Worm (Caenorhabditis elegans) whole organism, L3 larva: ENCODE results near the gene dct-6.

Source experiments
- R02D3.7 ChIP-seq: fragments of 150-350 bp; optimal IDR thresholded peaks from 2 replicates; lab custom pipeline; 2014; ENCODE audit warnings: missing biosample characterization, missing genetic modification characterization
- ZK546.5 ChIP-seq: sonication (generic microtip); optimal IDR thresholded peaks from 2 replicates; lab custom pipeline; 2017; ENCODE audit warnings: missing biosample characterization, missing genetic modification characterization
- ama-1 ChIP-seq: fragments of 150-350 bp; optimal IDR thresholded peaks from 2 replicates; lab custom pipeline; 2018
- ceh-28 ChIP-seq: fragments of 150-350 bp; optimal IDR thresholded peaks from 2 replicates; lab custom pipeline; 2014; ENCODE audit warnings: missing biosample characterization, missing genetic modification reagents, missing genetic modification characterization
- ceh-82 ChIP-seq: fragments of 150-350 bp; optimal IDR thresholded peaks from 2 replicates; lab custom pipeline; 2014; ENCODE audit warnings: missing biosample characterization, missing genetic modification characterization
- ceh-9 ChIP-seq: sonication (generic microtip); optimal IDR thresholded peaks from 2 replicates; lab custom pipeline; 2018; ENCODE audit warnings: missing biosample characterization, missing genetic modification characterization
- daf-12 ChIP-seq: fragments of 150-350 bp; optimal IDR thresholded peaks from 2 replicates; lab custom pipeline; 2014; ENCODE audit warnings: missing biosample characterization, missing genetic modification reagents, missing genetic modification characterization
- egl-27 ChIP-seq: sonication (generic microtip); optimal IDR thresholded peaks from 4 replicates; lab custom pipeline; 2017; ENCODE audit warnings: missing biosample characterization, missing genetic modification reagents, missing genetic modification characterization
- elt-2 ChIP-seq: sonication (generic microtip); optimal IDR thresholded peaks from 2 replicates; lab custom pipeline; 2016; ENCODE audit warnings: missing genetic modification reagents, mild to moderate bottlenecking, missing genetic modification characterization, missing compliant biosample characterization
- elt-3 ChIP-seq, 3 experiments: fragments of 150-350 bp in 1 of 3; sonication (generic microtip) in 2 of 3; optimal IDR thresholded peaks; 2 replicates in 2 of 3; 4 replicates in 1 of 3; lab custom pipeline; 2014 to 2017; ENCODE audit warnings: missing biosample characterization in 3 of 3, missing genetic modification characterization in 3 of 3
- eor-1 ChIP-seq, 2 experiments: fragments of 150-350 bp; optimal IDR thresholded peaks; 2 replicates each; lab custom pipeline; 2014 to 2018; ENCODE audit warnings: missing biosample characterization in 2 of 2, missing genetic modification characterization in 2 of 2
- fkh-10 ChIP-seq: sonication (generic microtip); optimal IDR thresholded peaks from 2 replicates; lab custom pipeline; 2017; ENCODE audit warnings: missing biosample characterization, missing genetic modification reagents, missing genetic modification characterization
- fkh-2 ChIP-seq: fragments of 150-350 bp; optimal IDR thresholded peaks from 2 replicates; lab custom pipeline; 2014; ENCODE audit warnings: missing biosample characterization, missing genetic modification reagents, missing genetic modification characterization
- fos-1 ChIP-seq: fragments of 150-350 bp; optimal IDR thresholded peaks from 2 replicates; lab custom pipeline; 2014; ENCODE audit warnings: missing biosample characterization, missing genetic modification characterization
- hmg-11 ChIP-seq: sonication (generic microtip); optimal IDR thresholded peaks from 2 replicates; lab custom pipeline; 2016; ENCODE audit warnings: missing genetic modification characterization, missing compliant biosample characterization
- lin-15B ChIP-seq: fragments of 150-350 bp; optimal IDR thresholded peaks from 2 replicates; lab custom pipeline; 2014; ENCODE audit warnings: missing biosample characterization, missing genetic modification characterization
- lin-39 ChIP-seq: fragments of 150-350 bp; optimal IDR thresholded peaks from 2 replicates; lab custom pipeline; 2018; ENCODE audit warnings: missing biosample characterization, missing genetic modification reagents, missing genetic modification characterization
- lsy-12 ChIP-seq: sonication (generic microtip); optimal IDR thresholded peaks from 2 replicates; lab custom pipeline; 2016; ENCODE audit warnings: mild to moderate bottlenecking, missing genetic modification characterization, missing compliant biosample characterization
- mdl-1 ChIP-seq: fragments of 150-350 bp; optimal IDR thresholded peaks from 2 replicates; lab custom pipeline; 2014; ENCODE audit warnings: missing biosample characterization, missing genetic modification characterization
- mml-1 ChIP-seq: fragments of 150-350 bp; sonication (generic microtip); optimal IDR thresholded peaks from 3 replicates; lab custom pipeline; 2014; ENCODE audit warnings: missing biosample characterization, missing genetic modification characterization
- nfya-1 ChIP-seq: sonication (generic microtip); optimal IDR thresholded peaks from 2 replicates; lab custom pipeline; 2017; ENCODE audit warnings: missing genetic modification characterization, mild to moderate bottlenecking, missing compliant biosample characterization, antibody characterized with exemption, moderate library complexity; ENCODE audit not compliant: insufficient read depth
- nhr-11 ChIP-seq: fragments of 150-350 bp; optimal IDR thresholded peaks from 2 replicates; lab custom pipeline; 2014; ENCODE audit warnings: missing biosample characterization, missing genetic modification characterization
- nhr-12 ChIP-seq: fragments of 150-350 bp; optimal IDR thresholded peaks from 2 replicates; lab custom pipeline; 2014; ENCODE audit warnings: missing biosample characterization, missing genetic modification characterization
- nhr-23 ChIP-seq: fragments of 150-350 bp; optimal IDR thresholded peaks from 2 replicates; lab custom pipeline; 2014; ENCODE audit warnings: missing biosample characterization, missing genetic modification reagents, missing genetic modification characterization
- nhr-237 ChIP-seq: fragments of 150-350 bp; optimal IDR thresholded peaks from 2 replicates; lab custom pipeline; 2014; ENCODE audit warnings: missing biosample characterization, missing genetic modification characterization
- nhr-25 ChIP-seq: sonication (generic microtip); optimal IDR thresholded peaks from 2 replicates; lab custom pipeline; 2017; ENCODE audit warnings: missing biosample characterization, missing genetic modification characterization
- nhr-28 ChIP-seq: fragments of 150-350 bp; optimal IDR thresholded peaks from 2 replicates; lab custom pipeline; 2014; ENCODE audit warnings: missing biosample characterization, missing genetic modification characterization
- nhr-43 ChIP-seq: sonication (generic microtip); optimal IDR thresholded peaks from 2 replicates; lab custom pipeline; 2016; ENCODE audit warnings: mild to moderate bottlenecking, missing genetic modification characterization, missing compliant biosample characterization; ENCODE audit not compliant: poor library complexity, severe bottlenecking
- nhr-76 ChIP-seq: fragments of 150-350 bp; sonication (generic microtip); optimal IDR thresholded peaks from 5 replicates; lab custom pipeline; 2014; ENCODE audit warnings: missing biosample characterization, missing genetic modification characterization
- nhr-77 ChIP-seq: fragments of 150-350 bp; optimal IDR thresholded peaks from 2 replicates; lab custom pipeline; 2014; ENCODE audit warnings: missing biosample characterization, missing genetic modification characterization
- pha-4 ChIP-seq: fragments of 150-350 bp; optimal IDR thresholded peaks from 2 replicates; lab custom pipeline; 2014; ENCODE audit warnings: missing biosample characterization, missing genetic modification reagents, missing genetic modification characterization
- pqm-1 ChIP-seq: fragments of 150-350 bp; optimal IDR thresholded peaks from 2 replicates; lab custom pipeline; 2017; ENCODE audit warnings: missing biosample characterization, missing genetic modification characterization, inconsistent platforms
- sea-2 ChIP-seq: fragments of 150-350 bp; sonication (generic microtip); optimal IDR thresholded peaks from 4 replicates; lab custom pipeline; 2014; ENCODE audit warnings: missing biosample characterization, missing genetic modification reagents, missing genetic modification characterization
- skn-1 ChIP-seq: fragments of 150-350 bp; optimal IDR thresholded peaks from 2 replicates; lab custom pipeline; 2014; ENCODE audit warnings: missing biosample characterization, missing genetic modification characterization
- snpc-4 ChIP-seq: fragments of 150-350 bp; optimal IDR thresholded peaks from 2 replicates; lab custom pipeline; 2014; ENCODE audit warnings: missing biosample characterization, missing genetic modification characterization
- tbx-2 ChIP-seq: sonication (generic microtip); optimal IDR thresholded peaks from 2 replicates; lab custom pipeline; 2016; ENCODE audit warnings: mild to moderate bottlenecking, missing genetic modification characterization, missing compliant biosample characterization
- unc-39 ChIP-seq: sonication (generic microtip); optimal IDR thresholded peaks from 4 replicates; lab custom pipeline; 2017; ENCODE audit warnings: missing biosample characterization, missing genetic modification characterization
- unc-62 ChIP-seq: fragments of 150-350 bp; sonication (generic microtip); optimal IDR thresholded peaks from 4 replicates; lab custom pipeline; 2014; ENCODE audit warnings: missing biosample characterization, missing genetic modification reagents, missing genetic modification characterization
- zag-1 ChIP-seq: fragments of 150-350 bp; optimal IDR thresholded peaks from 2 replicates; lab custom pipeline; 2014; ENCODE audit warnings: missing biosample characterization, missing genetic modification characterization
- ztf-11 ChIP-seq: fragments of 150-350 bp; optimal IDR thresholded peaks from 2 replicates; lab custom pipeline; 2014; ENCODE audit warnings: missing biosample characterization, missing genetic modification characterization

Gene dct-6

DNA sequence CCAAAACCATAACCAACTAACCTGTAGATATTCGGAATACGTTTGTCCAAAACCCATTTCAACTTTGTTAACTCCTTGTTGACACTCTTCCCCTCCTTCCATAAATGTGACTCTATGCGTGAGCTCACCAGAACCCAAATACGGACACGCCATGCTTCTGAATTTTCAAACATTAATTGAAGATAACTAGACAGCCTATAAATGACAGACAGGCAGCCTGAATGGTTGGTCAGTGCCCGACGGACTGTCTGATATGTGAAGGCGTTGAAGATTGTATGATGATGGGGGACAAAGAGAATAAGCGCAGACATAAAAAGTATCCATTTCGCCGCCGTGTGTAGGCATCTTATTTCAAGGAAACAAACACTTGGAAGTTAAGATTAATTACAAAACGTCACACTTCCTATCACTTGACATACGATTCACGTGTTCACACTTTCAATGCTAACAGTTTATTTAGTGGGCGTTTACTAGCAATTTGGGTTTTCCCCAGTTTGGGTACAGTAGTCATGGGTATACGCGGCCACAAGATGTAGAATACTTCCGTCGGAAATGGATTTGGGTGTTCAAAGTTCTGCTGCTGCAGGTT, 46.3 kb upstream of the dct-6 start, which contains the start of the genes tdo-2 and C28H8.2 (continued):
- TF ChIP-seq lin-15B (tag; lab: Kevin White, UChicago) (no peak), pha-4 (no peak), nhr-76 (no peak), pqm-1 (tag; lab: Kevin White, UChicago) (no peak), lsy-12 (tag; lab: Kevin White, UChicago) (peak; percentile 69), nhr-77 (tag; lab: Kevin White, UChicago) (no peak)

DNA sequence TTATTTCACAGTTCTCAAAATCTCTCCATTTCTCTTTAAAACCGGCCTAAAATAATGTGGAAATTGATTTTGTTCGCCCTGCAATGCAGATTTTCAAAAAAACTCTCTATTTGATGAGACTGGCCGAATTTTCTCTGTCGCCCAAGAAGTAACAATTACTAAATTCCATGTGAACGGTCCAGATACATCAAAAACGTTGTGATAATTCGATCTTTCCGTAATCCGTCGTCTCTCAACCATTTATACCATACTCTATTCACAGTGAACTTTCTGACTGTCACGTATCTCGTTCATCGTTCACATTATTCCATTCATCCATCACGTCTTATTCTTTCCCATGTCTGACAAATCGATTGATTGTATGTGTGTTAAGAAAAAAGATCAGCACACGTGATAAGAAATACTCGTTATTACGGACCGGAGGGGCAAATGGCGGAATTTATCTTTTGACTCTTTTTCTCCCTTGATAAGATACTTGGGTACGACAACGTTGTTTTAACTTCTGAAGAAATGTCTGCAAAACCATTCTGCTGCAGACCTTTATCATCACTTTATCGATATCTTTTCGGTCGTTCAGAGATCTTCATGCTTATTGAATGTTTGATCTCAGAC, 45.0 kb upstream of the dct-6 start:
- no peak for TF ChIP-seq unc-62 (GFP tag; lab: Kevin White, UChicago)
- TF ChIP-seq lsy-12 (tag; lab: Kevin White, UChicago): no peak
- TF ChIP-seq elt-3 (tag; optimal IDR thresholded peaks at IDR 0.05; lab: Kevin White, UChicago): peak in 2 of 3 experiments; percentile 89 to 92
- TF ChIP-seq ceh-9 (tag; lab: Kevin White, UChicago): no peak
- TF ChIP-seq nhr-25 (tag; lab: Kevin White, UChicago): peak; percentile 80
- peak; percentile 92 for TF ChIP-seq nhr-43
- TF ChIP-seq nhr-23 (tag; lab: Kevin White, UChicago): peak; percentile 84
- peak; percentile 66 for TF ChIP-seq ama-1 (lab: Kevin White, UChicago)
- no peak for TF ChIP-seq lin-15B (tag; lab: Kevin White, UChicago)
- TF ChIP-seq pqm-1 (tag; lab: Kevin White, UChicago): no peak
- no peak for TF ChIP-seq nhr-77 (tag; lab: Kevin White, UChicago)
- TF ChIP-seq tbx-2 (tag; lab: Kevin White, UChicago): peak; percentile 13
- no peak for TF ChIP-seq fkh-2 (tag; lab: Kevin White, UChicago)

DNA sequence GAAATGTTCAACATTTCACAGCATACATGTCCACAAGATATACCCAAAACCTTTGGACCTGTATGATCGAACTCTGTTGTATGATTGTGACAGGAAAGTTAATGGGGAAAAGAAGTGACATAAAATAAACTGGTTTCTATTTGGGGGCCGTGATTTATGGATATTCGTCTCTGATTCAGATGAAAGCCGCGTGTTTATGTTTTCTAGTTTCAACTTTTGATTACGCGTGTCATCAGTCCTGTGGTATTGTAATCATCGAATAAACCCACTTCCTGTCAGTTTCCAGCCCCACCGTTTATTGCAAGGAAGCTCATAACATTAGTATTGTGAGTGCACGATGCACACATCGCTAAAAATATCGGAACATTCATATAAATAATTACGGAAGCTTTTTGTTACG, 44.0 kb upstream of the dct-6 start:
- TF ChIP-seq daf-12 (tag; lab: Kevin White, UChicago): no peak
- peak; percentile 74 for TF ChIP-seq nhr-25 (tag; lab: Kevin White, UChicago)
- TF ChIP-seq nhr-23 (tag; lab: Kevin White, UChicago): peak; percentile 74
- TF ChIP-seq lsy-12 (tag; lab: Kevin White, UChicago): no peak
- no peak for TF ChIP-seq elt-2
- TF ChIP-seq unc-39: no peak
- TF ChIP-seq skn-1 (tag; lab: Kevin White, UChicago): no peak
- peak; percentile 68 for TF ChIP-seq nhr-43
- TF ChIP-seq ztf-11 (tag; lab: Kevin White, UChicago): no peak
- no peak for TF ChIP-seq ceh-82 (tag; lab: Kevin White, UChicago)
- TF ChIP-seq nhr-12 (tag; lab: Kevin White, UChicago): no peak
- no peak for TF ChIP-seq sea-2 (GFP tag; lab: Kevin White, UChicago)
- TF ChIP-seq ceh-28 (tag; lab: Kevin White, UChicago): no peak
- TF ChIP-seq eor-1 (tag; optimal IDR thresholded peaks at IDR 0.05; lab: Kevin White, UChicago): no peak
- no peak for TF ChIP-seq nhr-11 (tag; lab: Kevin White, UChicago)

DNA sequence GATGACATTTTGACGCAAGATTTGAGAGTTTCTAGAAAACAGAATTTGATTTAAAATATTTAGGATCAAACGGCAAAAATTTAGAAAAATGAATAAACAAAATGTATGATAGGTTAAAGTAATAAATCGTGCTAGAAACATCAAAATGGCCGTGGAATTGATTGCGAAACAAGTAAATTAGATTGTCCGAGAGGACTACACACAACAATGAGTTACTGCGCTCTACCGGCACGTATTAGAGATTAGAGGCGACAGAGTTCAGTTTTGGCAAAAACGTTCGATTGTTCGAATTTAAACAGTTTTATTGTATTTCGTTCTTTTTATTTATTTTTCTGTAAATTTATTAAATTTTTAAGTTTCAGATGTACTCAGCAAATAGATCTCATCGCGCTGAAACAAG, 40.5 kb upstream of the dct-6 start, which contains the start of the genes dnc-2 and bcl-7:
TSS of gene dnc-2 (minus strand) at position 33 of the 400 bp plus-strand sequence.
TSS of gene bcl-7 (plus strand) at position 363 of the 400 bp plus-strand sequence.
- TF ChIP-seq elt-2 (peak; percentile 16), fos-1 (no peak), nhr-28 (tag; lab: Kevin White, UChicago) (no peak), ceh-28 (tag; lab: Kevin White, UChicago) (no peak), daf-12 (tag; lab: Kevin White, UChicago) (no peak), hmg-11 (peak; percentile 62), nhr-237 (tag; lab: Kevin White, UChicago) (no peak), mdl-1 (tag; lab: Kevin White, UChicago) (no peak), egl-27 (tag; lab: Kevin White, UChicago) (no peak), nhr-43 (peak; percentile 37), R02D3.7 (tag; lab: Kevin White, UChicago) (no peak), nhr-77 (tag; lab: Kevin White, UChicago) (no peak), nhr-12 (tag; lab: Kevin White, UChicago) (no peak), ceh-82 (tag; lab: Kevin White, UChicago) (no peak), nhr-11 (tag; lab: Kevin White, UChicago) (no peak), unc-39 (no peak), elt-3 (tag; optimal IDR thresholded peaks at IDR 0.05; lab: Kevin White, UChicago) (no peak), ztf-11 (tag; lab: Kevin White, UChicago) (no peak), eor-1 (tag; optimal IDR thresholded peaks at IDR 0.05; lab: Kevin White, UChicago) (no peak), fkh-10 (GFP tag; lab: Kevin White, UChicago) (no peak), tbx-2 (tag; lab: Kevin White, UChicago) (no peak), nhr-23 (tag; lab: Kevin White, UChicago) (peak; percentile 59), sea-2 (GFP tag; lab: Kevin White, UChicago) (no peak), pqm-1 (tag; lab: Kevin White, UChicago) (peak; percentile 21), ZK546.5 (no peak), zag-1 (tag; lab: Kevin White, UChicago) (no peak), snpc-4 (tag; lab: Kevin White, UChicago) (peak; percentile 22), lin-15B (tag; lab: Kevin White, UChicago) (peak; percentile 82), nfya-1 (peak; percentile 64), pha-4 (peak; percentile 82), nhr-25 (tag; lab: Kevin White, UChicago) (peak; percentile 49), ceh-9 (tag; lab: Kevin White, UChicago) (no peak), skn-1 (tag; lab: Kevin White, UChicago) (no peak), lin-39 (tag; lab: Kevin White, UChicago) (peak; percentile 65), lsy-12 (tag; lab: Kevin White, UChicago) (no peak), mml-1 (no peak), nhr-76 (no peak), unc-62 (GFP tag; lab: Kevin White, UChicago) (no peak)
